Worm (Caenorhabditis elegans): ENCODE measurements around the gene C29E4.10.

Gene C29E4.10

DNA sequence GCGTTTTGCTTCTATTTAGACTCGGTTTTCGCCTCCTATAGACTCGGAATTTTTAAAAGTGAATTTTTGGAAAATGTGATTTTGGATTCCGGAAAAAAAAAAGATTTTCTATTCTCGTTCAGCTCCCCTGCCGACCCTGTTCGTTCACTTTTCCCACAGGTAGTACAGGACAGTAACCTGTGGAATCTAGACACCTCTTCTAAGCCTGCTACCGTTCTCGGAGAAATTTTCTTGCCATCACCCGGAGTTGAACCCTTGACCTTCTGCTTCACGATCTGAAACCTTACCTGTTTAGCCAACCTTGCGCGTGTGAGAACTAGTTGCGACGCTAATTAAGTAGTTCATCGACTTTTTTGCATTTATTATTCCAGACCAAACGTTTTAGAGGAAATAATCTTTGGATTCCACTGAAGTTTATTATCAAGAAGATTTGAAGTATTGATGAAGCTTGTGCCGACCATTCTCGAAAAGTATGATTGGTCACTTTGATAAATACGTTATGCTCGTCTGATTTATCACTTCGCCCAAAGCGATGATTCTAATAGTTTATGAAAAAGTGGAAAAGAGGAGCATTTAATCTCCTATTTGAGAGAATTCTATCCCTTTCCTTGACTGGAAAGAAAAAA lies 16.2 kb downstream of the C29E4.10 start:
- TF ChIP-seq ekl-4 (GFP tag; IDR thresholded peaks at IDR 0.05), result peak; percentile 62; the same call in 1 of the 2 replicates
- TF ChIP-seq pbrm-1 (GFP tag; IDR thresholded peaks at IDR 0.05), result peak; percentile 57; the same call in 1 of the 2 replicates
- TF ChIP-seq B0261.1 (tag; optimal IDR thresholded peaks at IDR 0.05), result peak; percentile 49
- 0 out of 2 replicates have a peak, but pooled peaks have one; percentile 9 for TF ChIP-seq madf-8 (GFP tag; conservative IDR thresholded peaks at IDR 0.05)
- peak; percentile 30; the same call in 1 of the 2 replicates for TF ChIP-seq egrh-3 (GFP tag; IDR thresholded peaks at IDR 0.05)
- TF ChIP-seq D2030.7 (GFP tag; IDR thresholded peaks at IDR 0.05), result peak; percentile 87
- TF ChIP-seq rpc-1 (optimal IDR thresholded peaks at IDR 0.05), result peak; percentile 2
- peak; percentile 59 for TF ChIP-seq rpc-1 (tag; optimal IDR thresholded peaks at IDR 0.05)
- peak; percentile 71 for TF ChIP-seq tbp1 (GFP tag; optimal IDR thresholded peaks at IDR 0.05)
- peak; percentile 71 for TF ChIP-seq madf-6 (GFP tag; IDR thresholded peaks at IDR 0.05)
- TF ChIP-seq F39B2.1 (GFP tag; IDR thresholded peaks at IDR 0.05), result 0 out of 2 replicates have a peak, but pooled peaks have one; percentile 63
- 0 out of 2 replicates have a peak, but pooled peaks have one; percentile 42 for TF ChIP-seq ztf-25 (GFP tag; IDR thresholded peaks at IDR 0.05)
- peak; percentile 58 for TF ChIP-seq rcor-1 (GFP tag; IDR thresholded peaks at IDR 0.05)
- peak; percentile 63 for TF ChIP-seq F33H1.4 (GFP tag; IDR thresholded peaks at IDR 0.05)
- TF ChIP-seq lin-26 (GFP tag; IDR thresholded peaks at IDR 0.05), result peak; percentile 86
- TF ChIP-seq C17E4.6 (GFP tag; IDR thresholded peaks at IDR 0.05), result peak; percentile 61; the same call in 1 of the 2 replicates
- peak; percentile 63; the same call in 1 of the 2 replicates for TF ChIP-seq Y79H2A.3 (GFP tag; conservative IDR thresholded peaks at IDR 0.05)
- 0 out of 2 replicates have a peak, but pooled peaks have one; percentile 26 for TF ChIP-seq aptf-2 (GFP tag; conservative IDR thresholded peaks at IDR 0.05)
- TF ChIP-seq mcd-1 (GFP tag; IDR thresholded peaks at IDR 0.05), result peak; percentile 42; the same call in 1 of the 2 replicates
- TF ChIP-seq hmg-1.2 (GFP tag; IDR thresholded peaks at IDR 0.05), result peak; percentile 39
- TF ChIP-seq attf-6 (GFP tag; IDR thresholded peaks at IDR 0.05), result peak; percentile 73
- TF ChIP-seq ceh-58 (GFP tag; IDR thresholded peaks at IDR 0.05), result 0 out of 2 replicates have a peak, but pooled peaks have one; percentile 85
- peak; percentile 91 for TF ChIP-seq egl-44 (GFP tag; IDR thresholded peaks at IDR 0.05)
- peak; percentile 47; the same call in 1 of the 2 replicates for TF ChIP-seq attf-3 (GFP tag; conservative IDR thresholded peaks at IDR 0.05)
- TF ChIP-seq ceh-100 (GFP tag; IDR thresholded peaks at IDR 0.05), result 0 out of 2 replicates have a peak, but pooled peaks have one; percentile 12
- TF ChIP-seq aptf-3 (GFP tag; IDR thresholded peaks at IDR 0.05), result peak; percentile 84; the same call in 1 of the 2 replicates
- TF ChIP-seq hmg-20 (GFP tag; IDR thresholded peaks at IDR 0.05), result peak; percentile 26; the same call in 1 of the 2 replicates
- peak; percentile 54; the same call in 1 of the 2 replicates for TF ChIP-seq Y95B8A.8 (GFP tag; IDR thresholded peaks at IDR 0.05)
- TF ChIP-seq madf-3 (GFP tag; IDR thresholded peaks at IDR 0.05), result peak; percentile 54; the same call in 1 of the 2 replicates
- peak; percentile 75 for TF ChIP-seq hsf-1 (GFP tag; IDR thresholded peaks at IDR 0.05)
- 0 out of 2 replicates have a peak, but pooled peaks have one; percentile 49 for TF ChIP-seq cebp-2 (GFP tag; IDR thresholded peaks at IDR 0.05)
- 0 out of 2 replicates have a peak, but pooled peaks have one; percentile 78 for TF ChIP-seq F37B4.10 (GFP tag; IDR thresholded peaks at IDR 0.05)
- TF ChIP-seq Y56A3A.18 (GFP tag; IDR thresholded peaks at IDR 0.05), result peak; percentile 54; the same call in 1 of the 2 replicates

DNA sequence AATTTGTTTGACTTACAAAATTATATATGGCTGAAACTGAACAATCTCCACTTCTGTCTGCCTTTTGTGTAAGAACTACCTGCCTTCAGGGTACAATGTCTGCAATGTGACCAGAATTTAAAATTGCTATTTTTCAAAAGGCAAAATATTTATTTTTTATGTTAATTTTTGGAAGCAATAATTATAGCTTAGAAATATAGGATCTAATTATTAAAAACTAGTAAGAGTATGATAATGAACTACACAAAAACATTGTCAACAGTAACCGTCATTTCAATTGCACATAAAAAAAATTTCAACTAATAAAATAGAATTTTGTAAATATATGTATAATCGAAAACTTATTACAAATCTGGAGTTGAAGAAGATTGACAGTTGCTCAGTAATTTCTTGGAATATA lies 19.3 kb downstream of the C29E4.10 start, which contains the start of gene C29E4.9:
Gene C29E4.9, minus strand, starts transcription at position 101 of the 400 bp plus-strand sequence.
- TF ChIP-seq nhr-27 (tag; optimal IDR thresholded peaks at IDR 0.05), result no peak
- no peak for TF ChIP-seq pha-4 (tag; optimal IDR thresholded peaks at IDR 0.05)

- peak; percentile 85 for TF ChIP-seq hmg-1.2 (GFP tag; IDR thresholded peaks at IDR 0.05)
- TF ChIP-seq ztf-6 (GFP tag; IDR thresholded peaks at IDR 0.05), result no peak
Observed at ce11 chrIII:7958085-7958484, 20.4 kb downstream of the C29E4.10 start, which contains the start of gene C29E4.11. Gene C29E4.11, minus strand, starts transcription at chrIII:7958114.
